Worm (Caenorhabditis elegans) whole organism, early embryonic: ENCODE results near the gene nlp-25.

Experiments used
- B0310.2 ChIP-seq: sonication (generic microtip); optimal IDR thresholded peaks from 2 replicates; lab custom pipeline; 2016; ENCODE audit warnings: mild to moderate bottlenecking, missing genetic modification characterization, missing compliant biosample characterization
- ama-1 ChIP-seq: fragments of 150-350 bp; optimal IDR thresholded peaks from 2 replicates; lab custom pipeline; 2014

- TF ChIP-seq ama-1 (lab: Kevin White, UChicago) (no peak), B0310.2 (tag; lab: Kevin White, UChicago) (no peak)
Observed at ce11 chrV:19610118-19610707, 4.2 kb downstream of the nlp-25 start.
